Worm (Caenorhabditis elegans): ENCODE results near the gene K12B6.4.
A peak's percentile ranks its signal among the peaks of the same experiment; 100 is the strongest.

Gene K12B6.4

DNA sequence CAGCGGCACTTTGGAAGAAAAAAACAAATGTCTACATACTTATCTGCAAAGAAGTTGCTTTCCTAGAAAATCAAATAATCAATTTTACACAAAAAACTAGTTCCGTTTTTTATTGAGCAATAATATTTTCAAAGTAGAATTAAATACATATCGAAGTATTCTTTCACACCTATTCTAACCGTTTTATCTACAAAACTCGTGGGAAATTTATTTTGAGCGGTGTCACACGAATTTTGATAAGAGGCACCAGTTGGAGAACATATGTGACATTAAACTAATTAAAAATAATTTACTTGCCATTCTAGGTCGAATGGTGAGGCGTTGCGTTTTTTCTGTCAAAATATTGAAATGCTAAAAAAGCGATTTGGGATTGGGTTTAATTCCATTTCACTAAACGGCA lies 12.1 kb downstream of the K12B6.4 start (continued):
- TF ChIP-seq dpl-1 (GFP tag; optimal IDR thresholded peaks at IDR 0.05) (no peak), vab-7 (GFP tag; IDR thresholded peaks at IDR 0.05) (no peak), ceh-20 (GFP tag; IDR thresholded peaks at IDR 0.05) (no peak), Y48G9A.11 (GFP tag; IDR thresholded peaks at IDR 0.05) (no peak), ceh-62 (tag; optimal IDR thresholded peaks at IDR 0.05) (no peak), nhr-42 (GFP tag; IDR thresholded peaks at IDR 0.05) (no peak), Y75B8A.6 (GFP tag; IDR thresholded peaks at IDR 0.05) (no peak), spr-3 (GFP tag; optimal IDR thresholded peaks at IDR 0.05) (no peak), Y5F2A.4 (GFP tag; optimal IDR thresholded peaks at IDR 0.05) (no peak), aha-1 (tag) (no peak), hlh-11 (tag; optimal IDR thresholded peaks at IDR 0.05) (peak; percentile 4), mdl-1 (tag; optimal IDR thresholded peaks at IDR 0.05) (no peak), mep-1 (tag; optimal IDR thresholded peaks at IDR 0.05) (no peak), daf-16 (GFP tag; optimal IDR thresholded peaks at IDR 0.05) (no peak), daf-16 (tag; optimal IDR thresholded peaks at IDR 0.05) (peak; percentile 54), nhr-28 (tag; optimal IDR thresholded peaks at IDR 0.05) (peak; percentile 29), php-3 (GFP tag; IDR thresholded peaks at IDR 0.05) (peak; percentile 37; the same call in 1 of the 2 replicates), lin-39 (tag; optimal IDR thresholded peaks at IDR 0.05) (no peak), ceh-28 (tag; optimal IDR thresholded peaks at IDR 0.05) (no peak), tra-1 (GFP tag; IDR thresholded peaks at IDR 0.05) (no peak)

DNA sequence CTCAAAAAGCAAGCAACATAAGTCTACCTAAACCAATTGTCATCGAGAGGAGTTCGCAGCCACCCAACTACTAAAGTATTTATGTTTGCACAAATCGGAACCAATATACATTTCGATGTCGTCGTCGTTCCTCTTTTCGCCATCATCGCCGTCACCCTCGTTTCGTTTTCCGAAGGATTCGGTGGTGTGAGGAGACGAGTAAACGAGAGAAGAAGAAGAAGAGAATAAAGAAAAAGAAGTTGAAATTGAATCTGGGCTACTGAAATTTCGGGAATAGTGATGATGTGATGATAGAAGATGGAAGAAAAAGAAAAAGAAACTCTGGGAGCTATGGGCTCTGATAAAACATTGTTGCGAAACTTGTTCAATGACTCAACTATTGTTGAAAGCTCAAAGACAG lies 12.5 kb downstream of the K12B6.4 start:
- TF ChIP-seq T26A8.4 (GFP tag; IDR thresholded peaks at IDR 0.05) (no peak), aha-1 (tag) (peak; percentile 76)

- TF ChIP-seq ctbp-1 (GFP tag; IDR thresholded peaks at IDR 0.05): no peak
- TF ChIP-seq F49E8.2 (tag; optimal IDR thresholded peaks at IDR 0.05; ENCODE audit: borderline replicate concordance): peak; percentile 5
- TF ChIP-seq skn-1 (tag; optimal IDR thresholded peaks at IDR 0.05): no peak
Observed at ce11 chrV:6267978-6268377, 13.1 kb downstream of the K12B6.4 start.

DNA sequence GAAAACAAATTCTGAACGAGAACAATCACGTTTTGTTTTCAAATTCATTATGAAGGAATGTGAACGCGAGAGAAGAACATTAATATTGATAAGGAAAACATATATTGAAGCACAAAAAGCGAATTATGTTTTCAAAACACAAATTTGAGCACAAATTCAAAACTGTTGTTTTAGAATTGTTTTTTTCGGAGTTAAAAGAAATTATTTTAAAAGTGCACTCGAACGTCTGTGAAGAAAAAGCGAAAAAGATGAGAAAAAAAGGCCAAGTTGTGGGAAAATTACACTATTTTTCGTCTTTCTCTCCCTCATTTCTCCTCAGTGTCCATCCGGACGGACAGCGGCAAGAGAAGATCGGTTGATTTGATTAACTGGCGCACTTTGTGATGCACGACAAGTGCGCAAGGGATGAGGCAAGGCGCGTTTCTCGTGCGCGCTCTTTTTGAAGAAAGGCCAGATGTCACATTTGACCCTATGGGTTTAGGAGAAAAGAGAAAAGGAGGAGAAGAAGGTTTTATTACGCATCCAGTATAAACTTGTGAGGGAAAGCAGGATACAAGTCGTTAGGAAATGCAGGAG lies 13.8 kb downstream of the K12B6.4 start, which contains the start of gene mrck-1:
mrck-1 (minus strand) TSS at position 51 of the 576 bp plus-strand sequence.
- TF ChIP-seq tag-97 (GFP tag; IDR thresholded peaks at IDR 0.05) (no peak), nhr-102 (tag; optimal IDR thresholded peaks at IDR 0.05) (peak; percentile 86), aly-2 (tag; optimal IDR thresholded peaks at IDR 0.05) (no peak), jun-1 (tag; optimal IDR thresholded peaks at IDR 0.05) (peak; percentile 51), Y5F2A.4 (GFP tag; optimal IDR thresholded peaks at IDR 0.05) (no peak), nhr-48 (tag; optimal IDR thresholded peaks at IDR 0.05) (peak; percentile 93), aha-1 (tag) (peak; percentile 99), skn-1 (tag; optimal IDR thresholded peaks at IDR 0.05) (no peak), daf-8 (GFP tag; IDR thresholded peaks at IDR 0.05) (no peak), daf-16 (GFP tag; optimal IDR thresholded peaks at IDR 0.05) (peak; percentile 22 to 77), daf-16 (tag; optimal IDR thresholded peaks at IDR 0.05) (no peak), ceh-32 (tag; optimal IDR thresholded peaks at IDR 0.05; ENCODE audit: poor library complexity) (peak; percentile 70), duxl-1 (tag; optimal IDR thresholded peaks at IDR 0.05; ENCODE audit: poor library complexity) (peak; percentile 58), zag-1 (tag; optimal IDR thresholded peaks at IDR 0.05) (peak; percentile 28), dmd-9 (GFP tag; IDR thresholded peaks at IDR 0.05) (no peak), spr-3 (GFP tag; optimal IDR thresholded peaks at IDR 0.05) (peak; percentile 64), rbr-2 (tag; optimal IDR thresholded peaks at IDR 0.05) (peak; percentile 94), ctbp-1 (GFP tag; IDR thresholded peaks at IDR 0.05) (peak; percentile 97), Y75B8A.6 (GFP tag; IDR thresholded peaks at IDR 0.05) (0 out of 2 replicates have a peak, but pooled peaks have one; percentile 46), zfp-2 (tag; optimal IDR thresholded peaks at IDR 0.05) (no peak), mxl-3 (GFP tag; optimal IDR thresholded peaks at IDR 0.05) (peak; percentile 88), arid-1 (GFP tag; conservative IDR thresholded peaks at IDR 0.05) (peak; percentile 84), gei-8 (GFP tag; optimal IDR thresholded peaks at IDR 0.05) (no peak), unc-62 (GFP tag; optimal IDR thresholded peaks at IDR 0.05 in 1 of 2) (peak in 1 of 2 experiments; percentile 87), unc-62 (tag; optimal IDR thresholded peaks at IDR 0.05) (no peak), hif-1 (tag; optimal IDR thresholded peaks at IDR 0.05) (peak; percentile 42 to 83), ztf-7 (tag; optimal IDR thresholded peaks at IDR 0.05) (peak; percentile 45), F37D6.2 (tag; optimal IDR thresholded peaks at IDR 0.05) (peak; percentile 92), egl-43 (GFP tag; IDR thresholded peaks at IDR 0.05) (peak; percentile 81), ceh-28 (tag; optimal IDR thresholded peaks at IDR 0.05) (no peak), nhr-77 (tag; optimal IDR thresholded peaks at IDR 0.05) (peak; percentile 58)
